Worm (Caenorhabditis elegans): Measurements from ENCODE around the gene sdz-8.
"Not testable (repeated sequence)": the region's sequence is repeated elsewhere in the genome, so short reads cannot be mapped to it uniquely, and the experiment has no call there.

DNA sequence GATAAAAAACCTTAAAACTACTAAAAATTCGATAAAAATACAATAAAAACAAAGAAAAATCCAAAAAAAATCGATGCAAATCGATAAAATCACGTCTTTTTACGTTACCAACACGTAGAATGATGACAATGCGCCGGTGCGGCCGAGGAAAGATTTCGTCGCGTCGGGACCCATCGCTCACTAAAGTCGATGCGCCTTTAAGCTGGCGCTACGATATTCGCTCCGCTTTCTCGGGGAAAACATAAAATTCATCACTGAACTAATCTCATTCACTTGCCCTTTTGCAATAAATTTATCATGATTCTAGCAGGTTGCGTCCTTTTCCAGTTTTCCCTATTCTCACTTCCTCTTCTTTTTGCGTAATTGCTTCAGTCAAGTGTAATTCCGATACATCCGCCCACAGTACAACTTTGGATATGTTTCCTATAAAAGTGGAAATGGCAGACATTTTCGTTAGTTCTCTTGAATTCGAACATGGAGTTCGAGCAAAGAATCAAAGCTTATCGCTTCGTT, 32.4 kb downstream of the sdz-8 start, which contains the start of gene col-157:
- not testable (repeated sequence) for TF ChIP-seq nhr-76 (tag; optimal IDR thresholded peaks at IDR 0.05); ceh-82 (tag; optimal IDR thresholded peaks at IDR 0.05); elt-3 (tag; optimal IDR thresholded peaks at IDR 0.05); ceh-8 (GFP tag; optimal IDR thresholded peaks at IDR 0.05); mdl-1 (tag; optimal IDR thresholded peaks at IDR 0.05); fkh-10 (GFP tag; optimal IDR thresholded peaks at IDR 0.05)

Data from whole organism, L1 larva.